Fruit fly (Drosophila melanogaster) whole organism, wandering third instar larva: ENCODE data around the gene CG15260.
A peak's percentile ranks its signal among the peaks of the same experiment; 100 is the strongest.

Experiments
- Abd-B ChIP-seq: fragments of >200 bp; optimal IDR thresholded peaks from 2 replicates; lab custom pipeline; 2017; ENCODE audit warnings: missing biosample characterization, missing genetic modification characterization
- CG32264 ChIP-seq: fragments of 200-800 bp; sonication (Bioruptor generic); optimal IDR thresholded peaks from 2 replicates; lab custom pipeline; 2016; ENCODE audit warnings: missing biosample characterization, missing genetic modification characterization
- CG9705 ChIP-seq: fragments of 200-800 bp; sonication (Bioruptor generic); optimal IDR thresholded peaks from 2 replicates; lab custom pipeline; 2018; ENCODE audit warnings: missing biosample characterization, mild to moderate bottlenecking, missing genetic modification characterization
- CrebA ChIP-seq: fragments of 200-800 bp; sonication (Bioruptor generic); optimal IDR thresholded peaks from 2 replicates; lab custom pipeline; 2016; ENCODE audit warnings: missing biosample characterization, mild to moderate bottlenecking, missing genetic modification characterization, borderline replicate concordance
- Dfd ChIP-seq: fragments of >200 bp; optimal IDR thresholded peaks from 2 replicates; lab custom pipeline; 2017; ENCODE audit warnings: missing biosample characterization, missing genetic modification characterization
- Dif ChIP-seq: fragments of 200-275, 200-300 bp; sonication (Bioruptor generic); optimal IDR thresholded peaks from 2 replicates; lab custom pipeline; 2018; ENCODE audit warnings: missing biosample characterization, missing genetic modification characterization; ENCODE audit not compliant: partially characterized antibody
- GATAd ChIP-seq: sonication (Bioruptor generic); optimal IDR thresholded peaks from 2 replicates; lab custom pipeline; 2016; ENCODE audit warnings: missing biosample characterization, missing genetic modification characterization
- HLH106 ChIP-seq: fragments of 200-800 bp; optimal IDR thresholded peaks from 3 replicates; lab custom pipeline; 2019; ENCODE audit warnings: missing biosample characterization, mild to moderate bottlenecking, missing genetic modification characterization, moderate library complexity
- Hnf4 ChIP-seq: fragments of 200-800 bp; sonication (Bioruptor generic); optimal IDR thresholded peaks from 2 replicates; lab custom pipeline; 2016; ENCODE audit warnings: missing biosample characterization, mild to moderate bottlenecking, missing genetic modification characterization
- Hr78 ChIP-seq: fragments of >200 bp; optimal IDR thresholded peaks from 2 replicates; lab custom pipeline; 2017; ENCODE audit warnings: missing biosample characterization, missing genetic modification characterization
- Hr83 ChIP-seq: fragments of 200-300 bp; sonication (Bioruptor generic); optimal IDR thresholded peaks from 2 replicates; lab custom pipeline; 2016; ENCODE audit warnings: missing biosample characterization, mild to moderate bottlenecking, missing genetic modification characterization, moderate library complexity; ENCODE audit not compliant: poor library complexity, severe bottlenecking
- Jra ChIP-seq: sonication (Bioruptor generic); optimal IDR thresholded peaks from 2 replicates; lab custom pipeline; 2016; ENCODE audit warnings: missing biosample characterization, missing genetic modification characterization
- Myc ChIP-seq: fragments of >200 bp; optimal IDR thresholded peaks from 2 replicates; lab custom pipeline; 2017
- N ChIP-seq: fragments of >200 bp; optimal IDR thresholded peaks from 2 replicates; lab custom pipeline; 2018; ENCODE audit warnings: missing biosample characterization, missing external identifiers, missing genetic modification characterization
- OdsH ChIP-seq: fragments of 200-800 bp; sonication (Bioruptor generic); optimal IDR thresholded peaks from 2 replicates; lab custom pipeline; 2016; ENCODE audit warnings: missing biosample characterization, mild to moderate bottlenecking, missing genetic modification characterization
- Vsx2 ChIP-seq: fragments of 200-300, 225-300 bp; sonication (Bioruptor generic); optimal IDR thresholded peaks from 2 replicates; lab custom pipeline; 2018; ENCODE audit warnings: missing biosample characterization, missing genetic modification characterization; ENCODE audit not compliant: partially characterized antibody
- br ChIP-seq: fragments of 200-800 bp; sonication (Bioruptor generic); optimal IDR thresholded peaks from 2 replicates; lab custom pipeline; 2016; ENCODE audit warnings: missing biosample characterization, missing genetic modification characterization
- brk ChIP-seq: fragments of 200-800 bp; sonication (Bioruptor generic); optimal IDR thresholded peaks from 2 replicates; lab custom pipeline; 2016; ENCODE audit warnings: missing biosample characterization, mild to moderate bottlenecking, missing genetic modification characterization
- dl ChIP-seq, 2 experiments: fragments of 175-275, 200-275 bp in 1 of 2; fragments of 200-275 bp in 1 of 2; sonication (Bioruptor generic); optimal IDR thresholded peaks; lab custom pipeline; 2018; ENCODE audit warnings: mild to moderate bottlenecking in 2 of 2, missing biosample characterization in 2 of 2, missing genetic modification characterization in 2 of 2, moderate library complexity in 2 of 2; ENCODE audit not compliant: partially characterized antibody in 2 of 2, insufficient read depth in 1 of 2
- dsf ChIP-seq: sonication (Bioruptor generic); optimal IDR thresholded peaks from 2 replicates; lab custom pipeline; 2016; ENCODE audit warnings: missing biosample characterization, missing genetic modification characterization, borderline replicate concordance
- ey ChIP-seq: fragments of 200-800 bp; sonication (Bioruptor generic); optimal IDR thresholded peaks from 2 replicates; lab custom pipeline; 2016; ENCODE audit warnings: missing biosample characterization, missing genetic modification characterization
- foxo ChIP-seq, 2 experiments: fragments of 200-800 bp; sonication (Bioruptor generic); optimal IDR thresholded peaks; 2 replicates in 1 of 2; 3 replicates in 1 of 2; lab custom pipeline; 2016 to 2017; ENCODE audit warnings: missing biosample characterization in 2 of 2, missing genetic modification characterization in 2 of 2
- fru ChIP-seq: fragments of 200-800 bp; sonication (Bioruptor generic); optimal IDR thresholded peaks from 3 replicates; lab custom pipeline; 2016; ENCODE audit warnings: missing biosample characterization, mild to moderate bottlenecking, missing genetic modification characterization
- h ChIP-seq: fragments of 200-800 bp; sonication (Bioruptor generic); optimal IDR thresholded peaks from 3 replicates; lab custom pipeline; 2016; ENCODE audit warnings: missing biosample characterization, mild to moderate bottlenecking, missing genetic modification characterization
- jim ChIP-seq: fragments of 175-275, 200-325 bp; sonication (Bioruptor generic); optimal IDR thresholded peaks from 2 replicates; lab custom pipeline; 2016; ENCODE audit warnings: missing biosample characterization, mild to moderate bottlenecking, missing genetic modification characterization
- lola ChIP-seq: fragments of >200 bp; optimal IDR thresholded peaks from 2 replicates; lab custom pipeline; 2017; ENCODE audit warnings: missing biosample characterization, missing genetic modification characterization
- pan ChIP-seq: fragments of >200 bp; optimal IDR thresholded peaks from 2 replicates; lab custom pipeline; 2017
- psq ChIP-seq: fragments of 200-800 bp; sonication (Bioruptor generic); optimal IDR thresholded peaks from 3 replicates; lab custom pipeline; 2017; ENCODE audit warnings: missing biosample characterization, mild to moderate bottlenecking, missing genetic modification characterization, moderate library complexity
- rgr ChIP-seq: fragments of 200-800 bp; sonication (Bioruptor generic); optimal IDR thresholded peaks from 3 replicates; lab custom pipeline; 2016; ENCODE audit warnings: missing biosample characterization, mild to moderate bottlenecking, missing genetic modification characterization
- usp ChIP-seq: fragments of >200 bp; optimal IDR thresholded peaks from 2 replicates; lab custom pipeline; 2017; ENCODE audit warnings: missing biosample characterization, missing genetic modification characterization
- woc ChIP-seq: sonication (Bioruptor generic); optimal IDR thresholded peaks from 2 replicates; lab custom pipeline; 2016; ENCODE audit warnings: missing biosample characterization, mild to moderate bottlenecking, missing genetic modification characterization

CG15260 gene

dm6 chr2L:15325555-15326285 lies 33.7 kb upstream of the CG15260 start:
- no peak for TF ChIP-seq usp (GFP tag; lab: Kevin White, UChicago)
- no peak for TF ChIP-seq br (GFP tag; lab: Kevin White, UChicago)
- no peak for TF ChIP-seq HLH106 (tag; lab: Kevin White, UChicago)
- no peak for TF ChIP-seq Myc (lab: Kevin White, UChicago)
- no peak for TF ChIP-seq GATAd (GFP tag; lab: Kevin White, UChicago)
- no peak for TF ChIP-seq Hnf4 (GFP tag; lab: Kevin White, UChicago)
- no peak for TF ChIP-seq lola (GFP tag; lab: Kevin White, UChicago)
- no peak for TF ChIP-seq h (GFP tag; lab: Kevin White, UChicago)
- no peak for TF ChIP-seq jim (GFP tag; lab: Kevin White, UChicago)
- TF ChIP-seq rgr (GFP tag; lab: Kevin White, UChicago): no peak
- TF ChIP-seq Jra: no peak
- no peak for TF ChIP-seq woc (GFP tag; lab: Kevin White, UChicago)
- TF ChIP-seq brk (GFP tag; lab: Kevin White, UChicago): no peak
- no peak for TF ChIP-seq CG9705
- no peak for TF ChIP-seq CrebA (GFP tag; lab: Kevin White, UChicago)
- TF ChIP-seq foxo (GFP tag; optimal IDR thresholded peaks at IDR 0.05; lab: Kevin White, UChicago): peak in 1 of 2 experiments; percentile 27
- peak; percentile 18 for TF ChIP-seq fru
- no peak for TF ChIP-seq Vsx2 (GFP tag; lab: Kevin White, UChicago)
- no peak for TF ChIP-seq CG32264 (GFP tag; lab: Kevin White, UChicago)
- TF ChIP-seq OdsH: peak; percentile 17

DNA sequence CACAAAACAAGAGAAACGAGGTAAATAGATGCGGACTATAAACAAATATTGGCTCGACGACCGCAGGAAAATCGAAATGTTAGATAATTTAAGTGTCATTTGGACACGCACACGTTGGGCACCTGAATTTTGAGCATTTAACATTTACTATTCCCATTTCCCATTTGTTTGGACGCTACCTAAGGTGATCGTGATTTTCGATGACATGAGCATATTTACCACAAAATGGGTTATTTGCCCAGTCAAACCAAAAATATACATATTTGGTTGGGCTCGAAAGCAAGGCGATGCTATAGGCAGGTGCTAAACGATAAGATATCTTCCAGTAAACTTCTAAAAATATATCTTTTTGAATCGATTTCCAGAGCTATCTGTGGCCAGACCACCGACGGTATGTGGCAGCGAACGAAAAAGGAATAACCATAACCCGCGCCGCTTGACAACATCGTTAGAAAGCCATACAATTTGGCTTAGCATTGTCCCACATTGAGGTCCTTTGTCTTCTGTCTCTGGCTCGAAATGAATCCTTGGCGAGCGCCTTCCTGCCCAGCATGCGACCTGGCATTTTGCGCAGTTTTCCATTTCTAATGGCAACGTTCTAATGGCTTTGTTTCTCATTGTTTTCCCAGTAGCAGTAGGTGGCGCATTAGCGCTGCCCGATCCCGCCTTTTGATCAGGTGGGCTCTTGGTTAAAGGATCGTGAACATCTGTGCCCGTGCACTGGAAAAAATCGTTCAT lies 32.2 kb upstream of the CG15260 start:
- TF ChIP-seq Abd-B: no peak
- no peak for TF ChIP-seq jim (GFP tag; lab: Kevin White, UChicago)
- no peak for TF ChIP-seq dsf (GFP tag; lab: Kevin White, UChicago)
- no peak for TF ChIP-seq CG9705
- no peak for TF ChIP-seq Hr83 (GFP tag; lab: Kevin White, UChicago)
- TF ChIP-seq brk (GFP tag; lab: Kevin White, UChicago): no peak
- TF ChIP-seq Hr78 (GFP tag; lab: Kevin White, UChicago): no peak
- TF ChIP-seq ey: no peak
- TF ChIP-seq br (GFP tag; lab: Kevin White, UChicago): no peak
- no peak for TF ChIP-seq woc (GFP tag; lab: Kevin White, UChicago)
- no peak for TF ChIP-seq psq (GFP tag; lab: Kevin White, UChicago)
- TF ChIP-seq dl (GFP tag; optimal IDR thresholded peaks at IDR 0.05; lab: Kevin White, UChicago; ENCODE audit: insufficient read depth in 1 of 2, partially characterized antibody in 2 of 2): no peak
- no peak for TF ChIP-seq pan

DNA sequence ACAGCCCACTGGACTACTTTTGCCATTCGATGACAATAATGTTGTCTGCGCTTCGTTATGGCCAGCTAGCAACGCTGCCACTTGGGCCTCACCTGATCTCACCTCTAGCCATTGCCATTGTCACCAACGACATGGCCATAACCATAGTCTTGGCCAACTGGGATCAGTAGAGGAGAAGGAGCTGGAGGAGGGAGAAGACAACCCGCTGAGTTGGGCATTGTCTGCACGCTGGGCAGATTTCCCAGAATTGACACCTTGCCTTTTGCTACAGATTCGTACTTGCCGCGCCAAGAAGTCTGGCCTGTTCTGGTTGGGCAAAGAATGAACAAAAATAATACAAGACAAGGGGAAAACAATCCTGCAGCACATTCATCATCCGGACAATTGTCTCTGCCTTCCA lies 31.2 kb upstream of the CG15260 start:
- TF ChIP-seq usp (GFP tag; lab: Kevin White, UChicago) (no peak), CG9705 (no peak), ey (no peak), lola (GFP tag; lab: Kevin White, UChicago) (no peak), Dif (no peak), HLH106 (tag; lab: Kevin White, UChicago) (no peak), br (GFP tag; lab: Kevin White, UChicago) (no peak), Vsx2 (GFP tag; lab: Kevin White, UChicago) (no peak), fru (no peak), Dfd (GFP tag; lab: Kevin White, UChicago) (no peak), Myc (lab: Kevin White, UChicago) (no peak), N (GFP tag; lab: Kevin White, UChicago) (no peak)

- no peak for TF ChIP-seq fru
- TF ChIP-seq Dfd (GFP tag; lab: Kevin White, UChicago): no peak
- no peak for TF ChIP-seq Jra
- TF ChIP-seq usp (GFP tag; lab: Kevin White, UChicago): no peak
- no peak for TF ChIP-seq brk (GFP tag; lab: Kevin White, UChicago)
- TF ChIP-seq Hr78 (GFP tag; lab: Kevin White, UChicago): no peak
Observed at dm6 chr2L:15321408-15321807, 29.4 kb upstream of the CG15260 start.
